Worm (Caenorhabditis elegans): ENCODE data around the gene tin-9.1.

DNA sequence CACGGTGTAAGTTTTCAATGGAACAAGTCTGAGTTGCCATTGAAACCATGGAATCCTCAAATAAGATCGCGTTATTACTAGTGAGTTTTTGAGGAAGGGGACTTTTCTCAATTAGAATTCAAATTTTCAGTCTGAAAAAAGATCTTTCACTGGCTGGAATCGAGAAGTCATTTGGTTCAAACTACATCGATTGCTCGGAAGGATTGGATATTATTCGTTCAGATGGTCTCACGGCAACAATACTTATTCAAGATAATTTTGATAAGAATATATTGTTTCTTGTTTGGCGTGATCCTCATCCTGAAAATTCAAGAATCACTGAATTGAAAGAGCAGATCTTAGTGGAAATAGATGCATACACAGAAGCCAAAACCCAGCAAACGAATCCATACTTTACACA lies 23.0 kb upstream of the tin-9.1 start:
- TF ChIP-seq tab-1 (GFP tag; IDR thresholded peaks at IDR 0.05), result no peak
- TF ChIP-seq ztf-23 (GFP tag; IDR thresholded peaks at IDR 0.05), result no peak
- no peak for TF ChIP-seq flt-1 (GFP tag; IDR thresholded peaks at IDR 0.05)
- no peak for TF ChIP-seq cog-1 (tag; optimal IDR thresholded peaks at IDR 0.05)
- no peak for TF ChIP-seq T22C8.4 (GFP tag; IDR thresholded peaks at IDR 0.05)

Data from whole organism, midembryonic.